Fruit fly (Drosophila melanogaster): Measurements from ENCODE around the gene SAK.

The SAK gene

DNA sequence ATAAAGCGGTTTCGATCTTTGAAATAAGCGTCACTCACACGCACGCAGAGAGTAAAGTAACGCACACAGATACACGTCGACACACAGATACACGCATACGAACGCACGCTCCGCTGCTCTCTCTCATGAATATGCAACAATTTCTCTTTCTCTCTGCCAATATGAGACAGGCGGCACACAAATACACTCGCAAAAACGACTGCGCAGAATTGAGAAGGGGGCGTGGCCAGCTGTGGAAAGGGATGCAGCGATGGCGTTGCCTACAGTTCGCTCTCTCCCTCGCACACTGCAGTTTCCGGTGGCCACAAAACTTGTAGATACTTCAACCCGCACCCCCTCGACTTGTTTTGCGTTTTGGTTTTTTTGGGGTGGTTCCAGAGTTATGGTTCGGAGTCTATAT is 36.1 kb downstream of the SAK start (continued):
- TF ChIP-seq achi (GFP tag; optimal IDR thresholded peaks at IDR 0.05) (peak; percentile 76), Ets21C (GFP tag; optimal IDR thresholded peaks at IDR 0.05) (peak; percentile 1), spab (GFP tag; optimal IDR thresholded peaks at IDR 0.05) (peak; percentile 36), fd59A (GFP tag; optimal IDR thresholded peaks at IDR 0.05) (peak; percentile 41), CG8119 (GFP tag; IDR thresholded peaks at IDR 0.05) (no peak), CG16779 (tag; optimal IDR thresholded peaks at IDR 0.05) (peak; percentile 48), Sox102F (GFP tag; optimal IDR thresholded peaks at IDR 0.05) (peak; percentile 67), CG34406 (GFP tag; optimal IDR thresholded peaks at IDR 0.05) (peak; percentile 77), CG6276 (GFP tag; optimal IDR thresholded peaks at IDR 0.05) (no peak), CG10669 (GFP tag; optimal IDR thresholded peaks at IDR 0.05) (peak; percentile 55), CG11294 (GFP tag; IDR thresholded peaks at IDR 0.05) (no peak), Lpt (GFP tag; optimal IDR thresholded peaks at IDR 0.05) (peak; percentile 16), CG11902 (GFP tag; optimal IDR thresholded peaks at IDR 0.05) (peak; percentile 17)

dm6 chr3L:21477866-21478265 is 37.8 kb downstream of the SAK start:
- TF ChIP-seq Hr39 (GFP tag; optimal IDR thresholded peaks at IDR 0.05) (no peak), CG6854 (GFP tag; optimal IDR thresholded peaks at IDR 0.05) (no peak), fkh (GFP tag; optimal IDR thresholded peaks at IDR 0.05) (peak; percentile 23), Met (GFP tag; optimal IDR thresholded peaks at IDR 0.05) (no peak), esn (GFP tag; optimal IDR thresholded peaks at IDR 0.05) (no peak)

dm6 chr3L:21476429-21477006 is 39.2 kb downstream of the SAK start, which contains the start of gene croc:
Gene croc (minus strand): TSS chr3L:21476479.
- TF ChIP-seq dsx (GFP tag; optimal IDR thresholded peaks at IDR 0.05; ENCODE audit: poor library complexity, severe bottlenecking) (peak; percentile 66), Smox (GFP tag; optimal IDR thresholded peaks at IDR 0.05) (no peak), net (GFP tag; optimal IDR thresholded peaks at IDR 0.05) (no peak), CG6808 (GFP tag; optimal IDR thresholded peaks at IDR 0.05) (no peak), fkh (GFP tag; optimal IDR thresholded peaks at IDR 0.05) (peak; percentile 75), Ets21C (GFP tag; optimal IDR thresholded peaks at IDR 0.05) (no peak)

dm6 chr3L:21471895-21472294 is 43.8 kb downstream of the SAK start:
- TF ChIP-seq vri (GFP tag; optimal IDR thresholded peaks at IDR 0.05) = no peak
- peak; percentile 1 for TF ChIP-seq fkh (GFP tag; optimal IDR thresholded peaks at IDR 0.05)

DNA sequence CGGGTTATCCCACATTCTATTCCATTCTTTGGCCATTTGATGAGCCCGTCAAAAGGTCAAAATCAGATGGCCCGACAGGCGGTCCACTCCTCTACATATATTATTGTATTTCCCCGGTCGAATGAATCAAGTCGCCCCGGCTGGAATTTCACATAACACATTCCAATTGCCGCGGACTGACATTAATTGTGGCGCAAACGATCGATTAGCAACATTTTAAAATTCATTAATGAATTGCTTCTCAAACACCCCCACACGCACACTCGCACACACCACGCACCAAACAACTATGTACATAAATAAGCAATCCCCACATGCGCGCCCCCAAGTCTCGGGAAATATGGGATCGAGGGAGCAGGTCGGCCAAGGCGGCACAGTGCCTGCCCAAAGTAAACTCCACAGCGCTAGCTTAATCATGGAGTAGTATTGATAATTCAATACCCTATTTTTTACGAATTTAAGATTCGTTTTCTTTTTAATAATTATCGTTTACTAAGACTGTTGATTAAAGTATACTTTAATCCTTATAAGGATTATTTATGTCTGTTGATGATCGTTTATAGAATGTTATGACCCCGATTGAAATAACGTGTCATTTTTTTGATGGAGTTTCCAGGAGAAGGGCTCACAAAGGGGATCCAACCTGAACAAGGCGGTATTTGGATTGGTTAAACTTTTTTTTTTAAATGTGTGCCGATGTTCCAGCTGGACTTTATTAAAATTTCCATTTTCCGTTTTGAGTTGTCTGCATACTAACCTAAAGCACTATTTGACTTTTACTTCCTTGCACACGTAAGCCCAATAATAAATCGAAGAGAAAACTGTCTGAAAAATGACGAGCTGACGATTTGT is 50.2 kb downstream of the SAK start:
- TF ChIP-seq achi (GFP tag; optimal IDR thresholded peaks at IDR 0.05) (no peak), Eip78C (GFP tag) (no peak), svp (GFP tag) (no peak), CG8119 (GFP tag; IDR thresholded peaks at IDR 0.05) (no peak)

- TF ChIP-seq Lpt (GFP tag; optimal IDR thresholded peaks at IDR 0.05) = no peak
- peak; percentile 58 for TF ChIP-seq svp (GFP tag)
- no peak for TF ChIP-seq CG31627 (GFP tag; optimal IDR thresholded peaks at IDR 0.05)
- TF ChIP-seq topi (GFP tag; optimal IDR thresholded peaks at IDR 0.05) = peak; percentile 25
- TF ChIP-seq CG3919 (GFP tag; optimal IDR thresholded peaks at IDR 0.05) = peak; percentile 50
- peak; percentile 0 for TF ChIP-seq CG10669 (GFP tag; optimal IDR thresholded peaks at IDR 0.05)
- no peak for TF ChIP-seq salr (GFP tag; optimal IDR thresholded peaks at IDR 0.05)
- peak; percentile 20 for TF ChIP-seq CG8632 (GFP tag; optimal IDR thresholded peaks at IDR 0.05)
- TF ChIP-seq Eip78C (GFP tag) = no peak
- TF ChIP-seq fkh (GFP tag; optimal IDR thresholded peaks at IDR 0.05) = peak; percentile 71
- no peak for TF ChIP-seq acj6 (GFP tag; optimal IDR thresholded peaks at IDR 0.05)
- TF ChIP-seq Met (GFP tag; optimal IDR thresholded peaks at IDR 0.05) = peak; percentile 29
- peak; percentile 7 for TF ChIP-seq CG34406 (GFP tag; optimal IDR thresholded peaks at IDR 0.05)
These were observed 51.4 kb downstream of the SAK start for dm6 chr3L:21464240-21464639.

Data from whole organism, prepupa.